Worm (Caenorhabditis elegans): Measurements from ENCODE around the gene srd-18.

ce11 chrV:13401669-13402068 lies 25.0 kb downstream of the srd-18 start:
- TF ChIP-seq nhr-77 (tag; optimal IDR thresholded peaks at IDR 0.05), result no peak
- no peak for TF ChIP-seq ZK546.5 (tag; optimal IDR thresholded peaks at IDR 0.05)
- TF ChIP-seq nhr-11 (tag; optimal IDR thresholded peaks at IDR 0.05), result no peak
- no peak for TF ChIP-seq nhr-237 (tag; optimal IDR thresholded peaks at IDR 0.05)

Measured in whole organism, L3 larva.